Fruit fly (Drosophila melanogaster) whole organism, prepupa: Measurements from ENCODE around the gene CG13930.

Source experiments
- Blimp-1 ChIP-seq: fragments of 200-800 bp; sonication (Bioruptor generic); optimal IDR thresholded peaks from 3 replicates; lab custom pipeline; 2017; ENCODE audit warnings: missing biosample characterization, missing genetic modification characterization, mild to moderate bottlenecking, moderate library complexity, missing genetic modification reagents
- CG10631 ChIP-seq: fragments of 200-800 bp; sonication (Bioruptor generic); optimal IDR thresholded peaks from 2 replicates; lab custom pipeline; 2016; ENCODE audit warnings: missing biosample characterization, missing genetic modification characterization
- CG10669 ChIP-seq: fragments of 200-800 bp; sonication (Bioruptor generic); optimal IDR thresholded peaks from 3 replicates; lab custom pipeline; 2018; ENCODE audit warnings: missing biosample characterization, mild to moderate bottlenecking, missing genetic modification characterization, moderate library complexity
- CG11294 ChIP-seq: fragments of 200-800 bp; sonication (Bioruptor generic); IDR thresholded peaks from 2 replicates; pipeline ENCODE4 v1.3.6; 2022; ENCODE audit warnings: missing biosample characterization, missing genetic modification characterization
- CG11902 ChIP-seq: fragments of 200-800 bp; sonication (Bioruptor generic); optimal IDR thresholded peaks from 3 replicates; lab custom pipeline; 2016; ENCODE audit warnings: missing biosample characterization, missing genetic modification characterization
- CG15336 ChIP-seq: fragments of 200-800 bp; sonication (Bioruptor generic); IDR thresholded peaks from 2 replicates; pipeline ENCODE4 v1.3.6; 2022; ENCODE audit warnings: missing biosample characterization, missing genetic modification characterization
- CG1621 ChIP-seq: fragments of 200-800 bp; sonication (Bioruptor generic); optimal IDR thresholded peaks from 3 replicates; lab custom pipeline; 2018; ENCODE audit warnings: missing biosample characterization, mild to moderate bottlenecking, missing genetic modification characterization
- CG16779 ChIP-seq: fragments of 200-800 bp; sonication (Bioruptor generic); optimal IDR thresholded peaks from 3 replicates; lab custom pipeline; 2017; ENCODE audit warnings: missing biosample characterization, mild to moderate bottlenecking, missing genetic modification characterization
- CG3032 ChIP-seq: fragments of 200-800 bp; optimal IDR thresholded peaks from 2 replicates; lab custom pipeline; 2019; ENCODE audit warnings: missing biosample characterization, mild to moderate bottlenecking, missing genetic modification characterization, moderate library complexity
- CG31627 ChIP-seq: fragments of 200-800 bp; sonication (Bioruptor generic); optimal IDR thresholded peaks from 3 replicates; lab custom pipeline; 2016; ENCODE audit warnings: missing biosample characterization, missing genetic modification characterization
- CG32006 ChIP-seq: fragments of 200-800 bp; sonication (Bioruptor generic); optimal IDR thresholded peaks from 3 replicates; lab custom pipeline; 2017; ENCODE audit warnings: missing biosample characterization, mild to moderate bottlenecking, missing genetic modification characterization
- CG34406 ChIP-seq: fragments of 200-800 bp; sonication (Bioruptor generic); optimal IDR thresholded peaks from 3 replicates; lab custom pipeline; 2016; ENCODE audit warnings: missing biosample characterization, missing genetic modification characterization
- CG4318 ChIP-seq: fragments of 200-800 bp; sonication (Bioruptor generic); optimal IDR thresholded peaks from 3 replicates; lab custom pipeline; 2017; ENCODE audit warnings: missing biosample characterization, mild to moderate bottlenecking, missing genetic modification characterization
- CG6163 ChIP-seq: fragments of 200-800 bp; sonication (Bioruptor generic); IDR thresholded peaks from 3 replicates; pipeline ENCODE4 v1.3.6; 2022; ENCODE audit warnings: missing biosample characterization, missing genetic modification characterization
- CG6792 ChIP-seq: fragments of 200-800 bp; sonication (Bioruptor generic); optimal IDR thresholded peaks from 3 replicates; lab custom pipeline; 2016; ENCODE audit warnings: missing biosample characterization, missing genetic modification characterization
- CG6808 ChIP-seq: fragments of 200-800 bp; sonication (Bioruptor generic); optimal IDR thresholded peaks from 3 replicates; lab custom pipeline; 2017; ENCODE audit warnings: missing biosample characterization, missing genetic modification characterization, mild to moderate bottlenecking, moderate library complexity, missing genetic modification reagents
- CG6854 ChIP-seq: fragments of 200-800 bp; sonication (Bioruptor generic); optimal IDR thresholded peaks from 2 replicates; lab custom pipeline; 2017; ENCODE audit warnings: missing biosample characterization, mild to moderate bottlenecking, missing genetic modification characterization
- CG7368 ChIP-seq: fragments of 200-800 bp; sonication (Bioruptor generic); optimal IDR thresholded peaks from 3 replicates; lab custom pipeline; 2016; ENCODE audit warnings: missing biosample characterization, missing genetic modification characterization
- CG8119 ChIP-seq: fragments of 200-800 bp; sonication (Bioruptor generic); IDR thresholded peaks from 3 replicates; pipeline ENCODE4 v1.3.6; 2022; ENCODE audit warnings: missing biosample characterization, missing genetic modification characterization
- CG8319 ChIP-seq: fragments of 200-800 bp; sonication (Bioruptor generic); optimal IDR thresholded peaks from 3 replicates; lab custom pipeline; 2016; ENCODE audit warnings: missing biosample characterization, missing genetic modification characterization
- Eip75B ChIP-seq: fragments of 200-800 bp; sonication (Bioruptor generic); optimal IDR thresholded peaks from 3 replicates; lab custom pipeline; 2016; ENCODE audit warnings: missing biosample characterization, missing genetic modification characterization
- Eip78C ChIP-seq: fragments of 200-800 bp; sonication (Bioruptor generic); peaks from one replicate; lab custom pipeline; 2016; ENCODE audit warnings: missing biosample characterization, missing genetic modification characterization
- Eip93F ChIP-seq: fragments of 200-800 bp; sonication (Bioruptor generic); optimal IDR thresholded peaks from 2 replicates; lab custom pipeline; 2016; ENCODE audit warnings: missing biosample characterization, mild to moderate bottlenecking, missing genetic modification characterization
- Ets21C ChIP-seq: fragments of 200-800 bp; sonication (Bioruptor generic); optimal IDR thresholded peaks from 3 replicates; lab custom pipeline; 2016; ENCODE audit warnings: missing biosample characterization, missing genetic modification characterization
- Ets96B ChIP-seq: fragments of 200-800 bp; optimal IDR thresholded peaks from 2 replicates; lab custom pipeline; 2019; ENCODE audit warnings: missing biosample characterization, mild to moderate bottlenecking, missing genetic modification characterization, moderate library complexity
- Gug ChIP-seq: fragments of 200-800 bp; sonication (Bioruptor generic); IDR thresholded peaks from 2 replicates; pipeline ENCODE4 v1.3.6; 2022; ENCODE audit warnings: missing biosample characterization, missing genetic modification characterization
- Hr38 ChIP-seq: sonication (Bioruptor generic); optimal IDR thresholded peaks from 2 replicates; lab custom pipeline; 2016; ENCODE audit warnings: missing biosample characterization, missing genetic modification characterization
- Hr4 ChIP-seq: fragments of 200-800 bp; sonication (Bioruptor generic); optimal IDR thresholded peaks from 3 replicates; lab custom pipeline; 2016; ENCODE audit warnings: missing biosample characterization, missing genetic modification characterization
- Lpt ChIP-seq: fragments of 200-800 bp; sonication (Bioruptor generic); optimal IDR thresholded peaks from 3 replicates; lab custom pipeline; 2016; ENCODE audit warnings: missing biosample characterization, missing genetic modification characterization
- Met ChIP-seq: fragments of 200-800 bp; sonication (Bioruptor generic); optimal IDR thresholded peaks from 3 replicates; lab custom pipeline; 2016; ENCODE audit warnings: missing biosample characterization, missing genetic modification characterization
- OdsH ChIP-seq: fragments of 200-800 bp; sonication (Bioruptor generic); optimal IDR thresholded peaks from 3 replicates; lab custom pipeline; 2016; ENCODE audit warnings: missing biosample characterization, missing genetic modification characterization
- Smox ChIP-seq: fragments of 200-800 bp; sonication (Bioruptor generic); optimal IDR thresholded peaks from 3 replicates; lab custom pipeline; 2016; ENCODE audit warnings: missing biosample characterization, missing genetic modification characterization
- Sox15 ChIP-seq: fragments of 200-800 bp; sonication (Bioruptor generic); optimal IDR thresholded peaks from 3 replicates; lab custom pipeline; 2016; ENCODE audit warnings: missing biosample characterization, missing genetic modification characterization
- acj6 ChIP-seq: fragments of 200-800 bp; sonication (Bioruptor generic); optimal IDR thresholded peaks from 3 replicates; lab custom pipeline; 2016; ENCODE audit warnings: missing biosample characterization, missing genetic modification characterization
- cyc ChIP-seq: fragments of 200-800 bp; sonication (Bioruptor generic); optimal IDR thresholded peaks from 3 replicates; lab custom pipeline; 2016; ENCODE audit warnings: missing biosample characterization, missing genetic modification characterization
- dac ChIP-seq: fragments of 200-800 bp; sonication (Bioruptor generic); optimal IDR thresholded peaks from 2 replicates; lab custom pipeline; 2017; ENCODE audit warnings: missing biosample characterization, mild to moderate bottlenecking, missing genetic modification characterization
- dsx ChIP-seq: fragments of 200-800 bp; optimal IDR thresholded peaks from 3 replicates; lab custom pipeline; 2019; ENCODE audit warnings: missing biosample characterization, mild to moderate bottlenecking, missing genetic modification characterization, moderate library complexity; ENCODE audit not compliant: poor library complexity, severe bottlenecking
- eg ChIP-seq: fragments of 200-800 bp; sonication (Bioruptor generic); IDR thresholded peaks from 3 replicates; pipeline ENCODE4 v1.3.6; 2022; ENCODE audit warnings: missing biosample characterization, missing genetic modification characterization
- fd59A ChIP-seq: fragments of 200-800 bp; sonication (Bioruptor generic); optimal IDR thresholded peaks from 2 replicates; lab custom pipeline; 2017; ENCODE audit warnings: missing biosample characterization, mild to moderate bottlenecking, missing genetic modification characterization, missing genetic modification reagents
- fd85E ChIP-seq: fragments of 200-800 bp; sonication (Bioruptor generic); optimal IDR thresholded peaks from 3 replicates; lab custom pipeline; 2016; ENCODE audit warnings: missing biosample characterization, missing genetic modification characterization
- lz ChIP-seq: fragments of 200-800 bp; sonication (Bioruptor generic); optimal IDR thresholded peaks from 3 replicates; lab custom pipeline; 2016; ENCODE audit warnings: missing biosample characterization, missing genetic modification characterization
- net ChIP-seq: fragments of 200-800 bp; sonication (Bioruptor generic); optimal IDR thresholded peaks from 3 replicates; lab custom pipeline; 2016; ENCODE audit warnings: missing biosample characterization, missing genetic modification characterization
- pdm3 ChIP-seq: fragments of 200-800 bp; sonication (Bioruptor generic); optimal IDR thresholded peaks from 3 replicates; lab custom pipeline; 2016; ENCODE audit warnings: missing biosample characterization, missing genetic modification characterization
- salr ChIP-seq, 2 experiments: fragments of 200-800 bp; sonication (Bioruptor generic); optimal IDR thresholded peaks; 3 replicates each; lab custom pipeline; 2016 to 2018; ENCODE audit warnings: missing biosample characterization in 2 of 2, missing genetic modification characterization in 2 of 2, mild to moderate bottlenecking in 1 of 2
- svp ChIP-seq: fragments of 200-800 bp; sonication (Bioruptor generic); peaks from one replicate; lab custom pipeline; 2016; ENCODE audit warnings: missing biosample characterization, missing genetic modification characterization
- topi ChIP-seq: fragments of 200-800 bp; sonication (Bioruptor generic); optimal IDR thresholded peaks from 3 replicates; lab custom pipeline; 2016; ENCODE audit warnings: missing biosample characterization, missing genetic modification characterization
- vri ChIP-seq: fragments of 200-800 bp; sonication (Bioruptor generic); optimal IDR thresholded peaks from 3 replicates; lab custom pipeline; 2016; ENCODE audit warnings: missing biosample characterization, mild to moderate bottlenecking, missing genetic modification characterization

Gene CG13930

DNA sequence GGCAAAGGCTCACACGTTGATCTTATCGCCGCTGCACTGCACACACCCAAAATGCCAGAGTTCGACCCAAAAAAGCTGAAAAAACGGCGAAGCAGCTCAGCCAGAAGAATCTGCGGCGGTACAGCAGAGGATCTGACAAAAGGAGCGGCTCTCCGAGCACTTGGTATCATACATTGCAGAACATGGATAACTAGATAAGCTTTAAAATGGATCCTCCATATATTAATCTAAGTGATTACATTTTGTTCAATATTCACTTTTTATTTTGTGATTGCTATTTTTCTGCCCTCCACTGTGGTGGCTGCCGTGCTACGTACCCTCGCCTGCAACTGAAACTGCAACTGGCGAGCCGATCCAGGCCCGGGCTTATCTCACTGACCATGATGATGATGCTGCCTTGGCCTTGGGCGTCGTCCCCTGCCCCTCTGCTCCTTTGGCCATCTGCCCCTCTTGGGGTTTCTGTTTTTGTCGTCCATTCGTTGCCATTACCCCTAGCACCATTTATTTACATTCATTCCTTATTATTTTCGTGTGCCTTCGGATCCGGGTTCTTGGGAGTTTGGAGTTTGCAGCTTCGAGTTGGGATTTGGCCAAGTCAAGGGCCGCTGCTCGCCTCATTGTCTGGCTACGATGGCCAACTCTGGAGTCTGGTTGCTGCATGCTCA is 19.7 kb upstream of the CG13930 start (continued):
- TF ChIP-seq CG6163, result peak; percentile 96
- peak; percentile 82 for TF ChIP-seq CG16779
- TF ChIP-seq Eip93F (GFP tag; lab: Kevin White, UChicago), result peak; percentile 85
- peak; percentile 79 for TF ChIP-seq eg (GFP tag; lab: Robert Waterston, UW)
- TF ChIP-seq Smox (GFP tag; lab: Kevin White, UChicago), result peak; percentile 88
- peak; percentile 90 for TF ChIP-seq topi
- TF ChIP-seq svp (GFP tag; lab: Kevin White, UChicago), result peak; percentile 96
- TF ChIP-seq CG6792 (GFP tag; lab: Kevin White, UChicago), result peak; percentile 92
- peak; percentile 89 for TF ChIP-seq CG1621
- TF ChIP-seq pdm3 (GFP tag; lab: Kevin White, UChicago), result peak; percentile 90

DNA sequence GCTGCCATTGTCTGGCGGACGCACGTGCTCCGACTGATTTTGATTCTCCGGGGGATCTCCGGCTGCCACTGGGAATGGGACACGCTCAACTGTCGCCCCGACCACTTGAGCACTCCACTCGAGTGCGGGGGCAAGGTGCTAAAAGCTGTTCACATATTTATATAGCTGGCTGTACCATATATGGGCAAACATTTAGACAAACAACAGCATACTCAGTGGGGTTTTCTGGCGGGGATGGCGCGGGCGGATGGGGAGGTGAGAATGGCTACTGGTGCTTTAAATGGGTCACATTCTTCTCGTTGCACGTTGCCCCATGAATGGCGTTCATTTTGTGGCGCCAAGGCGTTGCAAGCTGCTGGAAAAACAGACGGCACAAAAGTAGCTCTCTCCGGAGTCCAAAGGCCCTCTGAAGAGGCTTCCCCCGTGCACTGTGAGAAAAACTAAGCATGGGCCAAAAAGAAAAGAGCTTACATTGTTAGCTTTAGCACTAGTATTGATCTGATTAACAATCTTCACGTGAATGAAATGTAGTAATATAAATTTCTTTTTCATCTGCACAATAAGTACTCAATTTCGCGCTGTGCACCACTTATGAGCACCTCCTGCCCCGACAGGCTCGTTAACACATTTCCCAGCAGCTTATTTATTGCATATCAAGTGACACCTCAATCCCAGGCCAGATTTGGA is 18.3 kb upstream of the CG13930 start:
- TF ChIP-seq Blimp-1 (GFP tag; lab: Kevin White, UChicago) (peak; percentile 20), Ets96B (tag; lab: Kevin White, UChicago) (peak; percentile 81), CG6792 (GFP tag; lab: Kevin White, UChicago) (peak; percentile 59), eg (GFP tag; lab: Robert Waterston, UW) (peak; percentile 85), Eip75B (GFP tag; lab: Kevin White, UChicago) (peak; percentile 80), CG11902 (GFP tag; lab: Kevin White, UChicago) (peak; percentile 67), CG10669 (GFP tag; lab: Kevin White, UChicago) (peak; percentile 81), CG6808 (GFP tag; lab: Kevin White, UChicago) (peak; percentile 83), acj6 (GFP tag; lab: Kevin White, UChicago) (peak; percentile 78), CG31627 (GFP tag; lab: Kevin White, UChicago) (peak; percentile 61), CG4318 (GFP tag; lab: Kevin White, UChicago) (peak; percentile 64), Gug (GFP tag; lab: Robert Waterston, UW) (peak; percentile 72), vri (GFP tag; lab: Kevin White, UChicago) (peak; percentile 22), net (GFP tag; lab: Kevin White, UChicago) (peak; percentile 70), fd59A (GFP tag; lab: Kevin White, UChicago) (peak; percentile 67), dac (GFP tag; lab: Kevin White, UChicago) (peak; percentile 18), CG15336 (GFP tag; lab: Robert Waterston, UW) (peak; percentile 75), pdm3 (GFP tag; lab: Kevin White, UChicago) (peak; percentile 66), Eip78C (GFP tag; lab: Kevin White, UChicago) (peak; percentile 93), salr (GFP tag; optimal IDR thresholded peaks at IDR 0.05; lab: Kevin White, UChicago) (peak; percentile 55 to 73), fd85E (peak; percentile 23), cyc (GFP tag; lab: Kevin White, UChicago) (peak; percentile 78), CG6854 (GFP tag; lab: Kevin White, UChicago) (no peak), CG11294 (GFP tag; lab: Robert Waterston, UW) (peak; percentile 45; the same call in 1 of the 2 replicates), CG3032 (peak; percentile 78), Lpt (GFP tag; lab: Kevin White, UChicago) (peak; percentile 39), OdsH (GFP tag; lab: Kevin White, UChicago) (peak; percentile 76), CG8119 (peak; percentile 75), CG6163 (peak; percentile 88), Sox15 (GFP tag; lab: Kevin White, UChicago) (peak; percentile 46), Hr4 (peak; percentile 80), CG32006 (GFP tag; lab: Kevin White, UChicago) (peak; percentile 81), Hr38 (GFP tag; lab: Kevin White, UChicago) (no peak), dsx (GFP tag; lab: Kevin White, UChicago) (peak; percentile 75), svp (GFP tag; lab: Kevin White, UChicago) (peak; percentile 78), lz (GFP tag; lab: Kevin White, UChicago) (peak; percentile 52), CG16779 (peak; percentile 56), Met (GFP tag; lab: Kevin White, UChicago) (peak; percentile 65), CG8319 (GFP tag; lab: Kevin White, UChicago) (peak; percentile 60), Ets21C (GFP tag; lab: Kevin White, UChicago) (peak; percentile 14), CG1621 (peak; percentile 51), CG10631 (GFP tag; lab: Kevin White, UChicago) (peak; percentile 77), CG7368 (peak; percentile 72), CG34406 (GFP tag; lab: Kevin White, UChicago) (peak; percentile 51)
